Worm (Caenorhabditis elegans): ENCODE data around the gene cest-35.1.

The cest-35.1 gene

ce11 chrV:5243036-5243435 lies at the start of gene cest-35.1:
cest-35.1 (minus strand) TSS chrV:5243136.
- TF ChIP-seq sptf-1 (tag; optimal IDR thresholded peaks at IDR 0.05) (no peak), lsy-2 (tag; optimal IDR thresholded peaks at IDR 0.05) (no peak), hlh-1 (tag; optimal IDR thresholded peaks at IDR 0.05) (no peak), ham-2 (GFP tag; optimal IDR thresholded peaks at IDR 0.05) (no peak), ceh-43 (GFP tag; optimal IDR thresholded peaks at IDR 0.05) (no peak)

- TF ChIP-seq mab-5 (tag; optimal IDR thresholded peaks at IDR 0.05) (no peak), ces-1 (GFP tag; optimal IDR thresholded peaks at IDR 0.05) (peak; percentile 79), drap-1 (GFP tag; optimal IDR thresholded peaks at IDR 0.05) (no peak), pha-4 (tag; optimal IDR thresholded peaks at IDR 0.05) (no peak), nhr-76 (tag; optimal IDR thresholded peaks at IDR 0.05) (no peak), blmp-1 (tag; optimal IDR thresholded peaks at IDR 0.05) (no peak), M03D4.4 (tag; optimal IDR thresholded peaks at IDR 0.05) (no peak)
Observed at ce11 chrV:5288676-5289075, 45.7 kb upstream of the cest-35.1 start.

- TF ChIP-seq hlh-1 (tag; optimal IDR thresholded peaks at IDR 0.05), result no peak
Observed at ce11 chrV:5287273-5287672, 44.3 kb upstream of the cest-35.1 start, which contains the start of gene Y49G5A.1. Y49G5A.1 (minus strand) TSS chrV:5287373.

- TF ChIP-seq sptf-1 (tag; optimal IDR thresholded peaks at IDR 0.05) (peak; percentile 27), ceh-83 (GFP tag; optimal IDR thresholded peaks at IDR 0.05) (peak; percentile 90), tbx-8 (GFP tag; optimal IDR thresholded peaks at IDR 0.05) (peak; percentile 69), cnd-1 (tag; optimal IDR thresholded peaks at IDR 0.05) (peak; percentile 20), drap-1 (GFP tag; optimal IDR thresholded peaks at IDR 0.05) (peak; percentile 71), ceh-43 (GFP tag; optimal IDR thresholded peaks at IDR 0.05) (peak; percentile 26), mls-2 (tag; optimal IDR thresholded peaks at IDR 0.05) (peak; percentile 12), M03D4.4 (tag; optimal IDR thresholded peaks at IDR 0.05) (peak; percentile 61), bed-3 (GFP tag; optimal IDR thresholded peaks at IDR 0.05) (peak; percentile 4)
Observed at ce11 chrV:5284270-5284980, 41.5 kb upstream of the cest-35.1 start.

ce11 chrV:5278001-5278400 lies 35.1 kb upstream of the cest-35.1 start, which contains the start of gene B0238.9:
B0238.9 (minus strand) TSS chrV:5278101.
- TF ChIP-seq nhr-237 (tag; optimal IDR thresholded peaks at IDR 0.05) (no peak), nhr-2 (tag; optimal IDR thresholded peaks at IDR 0.05) (no peak), bed-3 (GFP tag; optimal IDR thresholded peaks at IDR 0.05) (no peak), lin-13 (tag; optimal IDR thresholded peaks at IDR 0.05) (no peak), elt-1 (tag; optimal IDR thresholded peaks at IDR 0.05; ENCODE audit: borderline replicate concordance, insufficient read depth) (no peak)

ce11 chrV:5275426-5276007 lies 32.6 kb upstream of the cest-35.1 start:
- no peak for TF ChIP-seq unc-120 (tag; optimal IDR thresholded peaks at IDR 0.05; ENCODE audit: poor library complexity, severe bottlenecking)
- TF ChIP-seq M03D4.4 (tag; optimal IDR thresholded peaks at IDR 0.05), result peak; percentile 26
- TF ChIP-seq nhr-2 (tag; optimal IDR thresholded peaks at IDR 0.05), result no peak
- TF ChIP-seq nhr-28 (tag; optimal IDR thresholded peaks at IDR 0.05), result no peak
- no peak for TF ChIP-seq elt-3 (tag; optimal IDR thresholded peaks at IDR 0.05)
- no peak for TF ChIP-seq zip-8 (tag; optimal IDR thresholded peaks at IDR 0.05)
- TF ChIP-seq drap-1 (GFP tag; optimal IDR thresholded peaks at IDR 0.05), result no peak
- no peak for TF ChIP-seq ceh-43 (GFP tag; optimal IDR thresholded peaks at IDR 0.05)

- TF ChIP-seq ces-1 (GFP tag; optimal IDR thresholded peaks at IDR 0.05), result peak; percentile 23
- peak; percentile 37 for TF ChIP-seq M03D4.4 (tag; optimal IDR thresholded peaks at IDR 0.05)
- peak; percentile 40 for TF ChIP-seq lin-13 (tag; optimal IDR thresholded peaks at IDR 0.05)
- no peak for TF ChIP-seq nhr-28 (tag; optimal IDR thresholded peaks at IDR 0.05)
- TF ChIP-seq bed-3 (GFP tag; optimal IDR thresholded peaks at IDR 0.05), result peak; percentile 8
- TF ChIP-seq sptf-1 (tag; optimal IDR thresholded peaks at IDR 0.05), result peak; percentile 11
- no peak for TF ChIP-seq mab-5 (tag; optimal IDR thresholded peaks at IDR 0.05)
- no peak for TF ChIP-seq elt-3 (tag; optimal IDR thresholded peaks at IDR 0.05)
- peak; percentile 6 for TF ChIP-seq lsy-2 (tag; optimal IDR thresholded peaks at IDR 0.05)
- no peak for TF ChIP-seq nhr-12 (tag; optimal IDR thresholded peaks at IDR 0.05)
Observed at ce11 chrV:5274974-5275373, 32.0 kb upstream of the cest-35.1 start.
